Worm (Caenorhabditis elegans) whole organism, L3 larva: ENCODE data around the gene uda-1.

Experiments
- R02D3.7 ChIP-seq: fragments of 150-350 bp; optimal IDR thresholded peaks from 2 replicates; lab custom pipeline; 2014; ENCODE audit warnings: missing biosample characterization, missing genetic modification characterization
- ZK546.5 ChIP-seq: sonication (generic microtip); optimal IDR thresholded peaks from 2 replicates; lab custom pipeline; 2017; ENCODE audit warnings: missing biosample characterization, missing genetic modification characterization
- aly-2 ChIP-seq: fragments of 150-350 bp; optimal IDR thresholded peaks from 2 replicates; lab custom pipeline; 2014; ENCODE audit warnings: missing biosample characterization, missing genetic modification characterization
- ama-1 ChIP-seq: fragments of 150-350 bp; optimal IDR thresholded peaks from 2 replicates; lab custom pipeline; 2018
- ceh-16 ChIP-seq: sonication (generic microtip); optimal IDR thresholded peaks from 2 replicates; lab custom pipeline; 2017; ENCODE audit warnings: missing biosample characterization, missing genetic modification characterization
- ceh-28 ChIP-seq: fragments of 150-350 bp; optimal IDR thresholded peaks from 2 replicates; lab custom pipeline; 2014; ENCODE audit warnings: missing biosample characterization, missing genetic modification reagents, missing genetic modification characterization
- ceh-82 ChIP-seq: fragments of 150-350 bp; optimal IDR thresholded peaks from 2 replicates; lab custom pipeline; 2014; ENCODE audit warnings: missing biosample characterization, missing genetic modification characterization
- ceh-9 ChIP-seq: sonication (generic microtip); optimal IDR thresholded peaks from 2 replicates; lab custom pipeline; 2018; ENCODE audit warnings: missing biosample characterization, missing genetic modification characterization
- daf-12 ChIP-seq: fragments of 150-350 bp; optimal IDR thresholded peaks from 2 replicates; lab custom pipeline; 2014; ENCODE audit warnings: missing biosample characterization, missing genetic modification reagents, missing genetic modification characterization
- egl-27 ChIP-seq: sonication (generic microtip); optimal IDR thresholded peaks from 4 replicates; lab custom pipeline; 2017; ENCODE audit warnings: missing biosample characterization, missing genetic modification reagents, missing genetic modification characterization
- egl-5 ChIP-seq: fragments of 150-350 bp; optimal IDR thresholded peaks from 2 replicates; lab custom pipeline; 2017; ENCODE audit warnings: missing biosample characterization, missing genetic modification reagents, missing genetic modification characterization, inconsistent platforms
- elt-1 ChIP-seq: fragments of 150-350 bp; optimal IDR thresholded peaks from 2 replicates; lab custom pipeline; 2014; ENCODE audit warnings: missing biosample characterization, missing genetic modification characterization
- elt-2 ChIP-seq: sonication (generic microtip); optimal IDR thresholded peaks from 2 replicates; lab custom pipeline; 2016; ENCODE audit warnings: missing genetic modification reagents, mild to moderate bottlenecking, missing genetic modification characterization, missing compliant biosample characterization
- elt-3 ChIP-seq, 3 experiments: fragments of 150-350 bp in 1 of 3; sonication (generic microtip) in 2 of 3; optimal IDR thresholded peaks; 2 replicates in 2 of 3; 4 replicates in 1 of 3; lab custom pipeline; 2014 to 2017; ENCODE audit warnings: missing biosample characterization in 3 of 3, missing genetic modification characterization in 3 of 3
- eor-1 ChIP-seq, 2 experiments: fragments of 150-350 bp; optimal IDR thresholded peaks; 2 replicates each; lab custom pipeline; 2014 to 2018; ENCODE audit warnings: missing biosample characterization in 2 of 2, missing genetic modification characterization in 2 of 2
- fkh-10 ChIP-seq: sonication (generic microtip); optimal IDR thresholded peaks from 2 replicates; lab custom pipeline; 2017; ENCODE audit warnings: missing biosample characterization, missing genetic modification reagents, missing genetic modification characterization
- fkh-2 ChIP-seq: fragments of 150-350 bp; optimal IDR thresholded peaks from 2 replicates; lab custom pipeline; 2014; ENCODE audit warnings: missing biosample characterization, missing genetic modification reagents, missing genetic modification characterization
- fos-1 ChIP-seq: fragments of 150-350 bp; optimal IDR thresholded peaks from 2 replicates; lab custom pipeline; 2014; ENCODE audit warnings: missing biosample characterization, missing genetic modification characterization
- hmg-11 ChIP-seq: sonication (generic microtip); optimal IDR thresholded peaks from 2 replicates; lab custom pipeline; 2016; ENCODE audit warnings: missing genetic modification characterization, missing compliant biosample characterization
- jun-1 ChIP-seq: fragments of 150-350 bp; optimal IDR thresholded peaks from 2 replicates; lab custom pipeline; 2014; ENCODE audit warnings: missing biosample characterization, missing genetic modification reagents, missing genetic modification characterization
- lin-15B ChIP-seq: fragments of 150-350 bp; optimal IDR thresholded peaks from 2 replicates; lab custom pipeline; 2014; ENCODE audit warnings: missing biosample characterization, missing genetic modification characterization
- lin-39 ChIP-seq: fragments of 150-350 bp; optimal IDR thresholded peaks from 2 replicates; lab custom pipeline; 2018; ENCODE audit warnings: missing biosample characterization, missing genetic modification reagents, missing genetic modification characterization
- lsy-12 ChIP-seq: sonication (generic microtip); optimal IDR thresholded peaks from 2 replicates; lab custom pipeline; 2016; ENCODE audit warnings: mild to moderate bottlenecking, missing genetic modification characterization, missing compliant biosample characterization
- mdl-1 ChIP-seq: fragments of 150-350 bp; optimal IDR thresholded peaks from 2 replicates; lab custom pipeline; 2014; ENCODE audit warnings: missing biosample characterization, missing genetic modification characterization
- mml-1 ChIP-seq: fragments of 150-350 bp; sonication (generic microtip); optimal IDR thresholded peaks from 3 replicates; lab custom pipeline; 2014; ENCODE audit warnings: missing biosample characterization, missing genetic modification characterization
- nfya-1 ChIP-seq: sonication (generic microtip); optimal IDR thresholded peaks from 2 replicates; lab custom pipeline; 2017; ENCODE audit warnings: missing genetic modification characterization, mild to moderate bottlenecking, missing compliant biosample characterization, antibody characterized with exemption, moderate library complexity; ENCODE audit not compliant: insufficient read depth
- nhr-11 ChIP-seq: fragments of 150-350 bp; optimal IDR thresholded peaks from 2 replicates; lab custom pipeline; 2014; ENCODE audit warnings: missing biosample characterization, missing genetic modification characterization
- nhr-12 ChIP-seq: fragments of 150-350 bp; optimal IDR thresholded peaks from 2 replicates; lab custom pipeline; 2014; ENCODE audit warnings: missing biosample characterization, missing genetic modification characterization
- nhr-23 ChIP-seq: fragments of 150-350 bp; optimal IDR thresholded peaks from 2 replicates; lab custom pipeline; 2014; ENCODE audit warnings: missing biosample characterization, missing genetic modification reagents, missing genetic modification characterization
- nhr-237 ChIP-seq: fragments of 150-350 bp; optimal IDR thresholded peaks from 2 replicates; lab custom pipeline; 2014; ENCODE audit warnings: missing biosample characterization, missing genetic modification characterization
- nhr-25 ChIP-seq: sonication (generic microtip); optimal IDR thresholded peaks from 2 replicates; lab custom pipeline; 2017; ENCODE audit warnings: missing biosample characterization, missing genetic modification characterization
- nhr-28 ChIP-seq: fragments of 150-350 bp; optimal IDR thresholded peaks from 2 replicates; lab custom pipeline; 2014; ENCODE audit warnings: missing biosample characterization, missing genetic modification characterization
- nhr-43 ChIP-seq: sonication (generic microtip); optimal IDR thresholded peaks from 2 replicates; lab custom pipeline; 2016; ENCODE audit warnings: mild to moderate bottlenecking, missing genetic modification characterization, missing compliant biosample characterization; ENCODE audit not compliant: poor library complexity, severe bottlenecking
- nhr-67 ChIP-seq: fragments of 150-350 bp; optimal IDR thresholded peaks from 2 replicates; lab custom pipeline; 2014; ENCODE audit warnings: missing biosample characterization, missing genetic modification characterization
- nhr-76 ChIP-seq: fragments of 150-350 bp; sonication (generic microtip); optimal IDR thresholded peaks from 5 replicates; lab custom pipeline; 2014; ENCODE audit warnings: missing biosample characterization, missing genetic modification characterization
- nhr-77 ChIP-seq: fragments of 150-350 bp; optimal IDR thresholded peaks from 2 replicates; lab custom pipeline; 2014; ENCODE audit warnings: missing biosample characterization, missing genetic modification characterization
- pha-4 ChIP-seq: fragments of 150-350 bp; optimal IDR thresholded peaks from 2 replicates; lab custom pipeline; 2014; ENCODE audit warnings: missing biosample characterization, missing genetic modification reagents, missing genetic modification characterization
- pqm-1 ChIP-seq: fragments of 150-350 bp; optimal IDR thresholded peaks from 2 replicates; lab custom pipeline; 2017; ENCODE audit warnings: missing biosample characterization, missing genetic modification characterization, inconsistent platforms
- sea-2 ChIP-seq: fragments of 150-350 bp; sonication (generic microtip); optimal IDR thresholded peaks from 4 replicates; lab custom pipeline; 2014; ENCODE audit warnings: missing biosample characterization, missing genetic modification reagents, missing genetic modification characterization
- skn-1 ChIP-seq: fragments of 150-350 bp; optimal IDR thresholded peaks from 2 replicates; lab custom pipeline; 2014; ENCODE audit warnings: missing biosample characterization, missing genetic modification characterization
- snpc-4 ChIP-seq: fragments of 150-350 bp; optimal IDR thresholded peaks from 2 replicates; lab custom pipeline; 2014; ENCODE audit warnings: missing biosample characterization, missing genetic modification characterization
- tbx-2 ChIP-seq: sonication (generic microtip); optimal IDR thresholded peaks from 2 replicates; lab custom pipeline; 2016; ENCODE audit warnings: mild to moderate bottlenecking, missing genetic modification characterization, missing compliant biosample characterization
- unc-39 ChIP-seq: sonication (generic microtip); optimal IDR thresholded peaks from 4 replicates; lab custom pipeline; 2017; ENCODE audit warnings: missing biosample characterization, missing genetic modification characterization
- unc-62 ChIP-seq: fragments of 150-350 bp; sonication (generic microtip); optimal IDR thresholded peaks from 4 replicates; lab custom pipeline; 2014; ENCODE audit warnings: missing biosample characterization, missing genetic modification reagents, missing genetic modification characterization
- zag-1 ChIP-seq: fragments of 150-350 bp; optimal IDR thresholded peaks from 2 replicates; lab custom pipeline; 2014; ENCODE audit warnings: missing biosample characterization, missing genetic modification characterization
- ztf-11 ChIP-seq: fragments of 150-350 bp; optimal IDR thresholded peaks from 2 replicates; lab custom pipeline; 2014; ENCODE audit warnings: missing biosample characterization, missing genetic modification characterization
- ztf-4 ChIP-seq: fragments of 150-350 bp; optimal IDR thresholded peaks from 2 replicates; lab custom pipeline; 2014; ENCODE audit warnings: missing biosample characterization, missing genetic modification characterization

uda-1 gene

DNA sequence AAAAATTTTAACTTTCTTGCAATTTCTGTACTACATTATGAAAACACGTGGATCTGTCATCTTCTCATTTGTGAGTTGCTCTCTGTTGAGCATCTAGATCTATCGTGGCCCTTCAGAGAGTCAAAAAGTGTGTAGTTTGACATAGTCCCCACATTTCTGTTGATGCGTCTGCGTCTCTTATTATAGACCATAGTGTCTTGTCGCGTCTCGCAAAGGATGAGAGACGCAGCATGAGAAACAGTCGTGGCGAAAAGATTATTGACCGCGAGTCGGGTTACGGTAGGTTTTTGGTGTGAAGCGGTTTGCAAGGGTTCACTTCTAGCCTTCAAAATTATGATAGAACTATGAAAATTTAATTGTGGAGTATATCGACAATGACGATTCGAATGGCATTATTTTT lies 37.7 kb downstream of the uda-1 start:
- peak; percentile 43 for TF ChIP-seq R02D3.7
- no peak for TF ChIP-seq mdl-1 (tag; lab: Kevin White, UChicago)
- TF ChIP-seq daf-12 (tag; lab: Kevin White, UChicago) = no peak
- no peak for TF ChIP-seq ztf-4
- peak; percentile 22 for TF ChIP-seq hmg-11 (tag; lab: Kevin White, UChicago)
- TF ChIP-seq lin-15B (tag; lab: Kevin White, UChicago) = peak; percentile 45
- no peak for TF ChIP-seq elt-1 (tag; lab: Kevin White, UChicago)
- peak; percentile 66 for TF ChIP-seq egl-5 (tag; lab: Kevin White, UChicago)
- no peak for TF ChIP-seq ama-1 (lab: Kevin White, UChicago)
- TF ChIP-seq nfya-1 = peak; percentile 94
- peak; percentile 72 for TF ChIP-seq lin-39 (tag; lab: Kevin White, UChicago)
- TF ChIP-seq unc-39 (tag; lab: Kevin White, UChicago) = no peak
- no peak for TF ChIP-seq nhr-237 (tag; lab: Kevin White, UChicago)
- TF ChIP-seq nhr-67 (tag; lab: Kevin White, UChicago) = no peak
- no peak for TF ChIP-seq ceh-16
- no peak for TF ChIP-seq nhr-11 (tag; lab: Kevin White, UChicago)
- no peak for TF ChIP-seq ZK546.5 (tag; lab: Kevin White, UChicago)
- no peak for TF ChIP-seq sea-2 (GFP tag; lab: Kevin White, UChicago)
- no peak for TF ChIP-seq nhr-76 (tag; lab: Kevin White, UChicago)
- no peak for TF ChIP-seq nhr-28
- no peak for TF ChIP-seq skn-1 (tag; lab: Kevin White, UChicago)
- no peak for TF ChIP-seq eor-1 (tag; optimal IDR thresholded peaks at IDR 0.05; lab: Kevin White, UChicago)
- TF ChIP-seq elt-2 (tag; lab: Kevin White, UChicago) = peak; percentile 34
- no peak for TF ChIP-seq nhr-43 (tag; lab: Kevin White, UChicago)
- TF ChIP-seq lsy-12 (tag; lab: Kevin White, UChicago) = peak; percentile 1
- TF ChIP-seq fkh-2 = no peak
- TF ChIP-seq jun-1 (tag; lab: Kevin White, UChicago) = no peak
- TF ChIP-seq unc-62 (GFP tag; lab: Kevin White, UChicago) = peak; percentile 21
- TF ChIP-seq nhr-23 = peak; percentile 17
- TF ChIP-seq nhr-25 (tag; lab: Kevin White, UChicago) = peak; percentile 65
- TF ChIP-seq ztf-11 (tag; lab: Kevin White, UChicago) = no peak
- peak; percentile 68 for TF ChIP-seq ceh-28
- no peak for TF ChIP-seq nhr-12 (tag; lab: Kevin White, UChicago)
- TF ChIP-seq zag-1 (tag; lab: Kevin White, UChicago) = no peak
- peak; percentile 34 for TF ChIP-seq snpc-4 (tag; lab: Kevin White, UChicago)
- TF ChIP-seq nhr-77 (tag; lab: Kevin White, UChicago) = no peak
- TF ChIP-seq tbx-2 (tag; lab: Kevin White, UChicago) = peak; percentile 38
- no peak for TF ChIP-seq ceh-82
- TF ChIP-seq egl-27 (tag; lab: Kevin White, UChicago) = no peak
- no peak for TF ChIP-seq fos-1
- peak; percentile 55 for TF ChIP-seq pqm-1 (tag; lab: Kevin White, UChicago)
- TF ChIP-seq mml-1 = no peak
- no peak for TF ChIP-seq aly-2 (tag; lab: Kevin White, UChicago)
- no peak for TF ChIP-seq elt-3 (tag; optimal IDR thresholded peaks at IDR 0.05; lab: Kevin White, UChicago)
- peak; percentile 84 for TF ChIP-seq pha-4 (tag; lab: Kevin White, UChicago)
- no peak for TF ChIP-seq fkh-10 (GFP tag; lab: Kevin White, UChicago)
- TF ChIP-seq ceh-9 (tag; lab: Kevin White, UChicago) = no peak
